Worm (Caenorhabditis elegans) whole organism, young adult: ENCODE data around the gene F08F8.11.

ENCODE experiments used
- B0261.1 ChIP-seq: sonication (generic microtip); optimal IDR thresholded peaks from 2 replicates; lab custom pipeline; 2016; ENCODE audit warnings: mild to moderate bottlenecking, missing genetic modification characterization, moderate library complexity, missing compliant biosample characterization
- C06A6.2 ChIP-seq: fragments of 200-800 bp; sonication (Bioruptor generic); conservative IDR thresholded peaks from 2 replicates; pipeline ENCODE4 v1.3.6; 2022; ENCODE audit warnings: missing genetic modification characterization, missing compliant biosample characterization
- F22D6.2 ChIP-seq: sonication (generic microtip); optimal IDR thresholded peaks from 2 replicates; lab custom pipeline; 2016; ENCODE audit warnings: mild to moderate bottlenecking, missing genetic modification characterization, missing compliant biosample characterization
- F23B12.7 ChIP-seq: sonication (generic microtip); optimal IDR thresholded peaks from 2 replicates; lab custom pipeline; 2017; ENCODE audit warnings: missing genetic modification characterization, mild to moderate bottlenecking, missing compliant biosample characterization, antibody characterized with exemption, moderate library complexity; ENCODE audit not compliant: insufficient read depth
- F33H1.4 ChIP-seq: fragments of 200-800 bp; sonication (Bioruptor generic); IDR thresholded peaks from 2 replicates; pipeline ENCODE4 v1.3.6; 2022; ENCODE audit warnings: missing genetic modification reagents, missing genetic modification characterization, missing compliant biosample characterization
- F37B4.10 ChIP-seq: fragments of 200-800 bp; sonication (Bioruptor generic); IDR thresholded peaks from 2 replicates; pipeline ENCODE4 v1.3.6; 2022; ENCODE audit warnings: missing genetic modification characterization, missing compliant biosample characterization
- F55B11.4 ChIP-seq: sonication (generic microtip); optimal IDR thresholded peaks from 2 replicates; lab custom pipeline; 2016; ENCODE audit warnings: missing compliant biosample characterization, missing genetic modification characterization, borderline replicate concordance; ENCODE audit not compliant: insufficient read depth
- K11D2.4 ChIP-seq: fragments of 200-800 bp; sonication (Bioruptor generic); IDR thresholded peaks from 2 replicates; pipeline ENCODE4 v1.3.6; 2022; ENCODE audit warnings: missing genetic modification reagents, missing genetic modification characterization, missing compliant biosample characterization
- Y56A3A.18 ChIP-seq: fragments of 200-800 bp; sonication (Bioruptor generic); IDR thresholded peaks from 2 replicates; pipeline ENCODE4 v1.3.6; 2022; ENCODE audit warnings: missing genetic modification reagents, missing genetic modification characterization, missing compliant biosample characterization
- ZK185.1 ChIP-seq: sonication (generic microtip); optimal IDR thresholded peaks from 2 replicates; lab custom pipeline; 2016; ENCODE audit warnings: mild to moderate bottlenecking, missing genetic modification characterization, missing compliant biosample characterization; ENCODE audit not compliant: poor library complexity, severe bottlenecking
- athp-1 ChIP-seq: sonication (generic microtip); optimal IDR thresholded peaks from 2 replicates; lab custom pipeline; 2017; ENCODE audit warnings: mild to moderate bottlenecking, missing genetic modification characterization, missing compliant biosample characterization
- attf-5 ChIP-seq: fragments of 200-800 bp; sonication (Bioruptor generic); optimal IDR thresholded peaks from 2 replicates; lab custom pipeline; 2018; ENCODE audit warnings: mild to moderate bottlenecking, missing genetic modification characterization, missing compliant biosample characterization
- ceh-58 ChIP-seq: fragments of 200-800 bp; sonication (Bioruptor generic); IDR thresholded peaks from 2 replicates; pipeline ENCODE4 v1.3.6; 2022; ENCODE audit warnings: missing genetic modification characterization, missing compliant biosample characterization
- chd-7 ChIP-seq: sonication (generic microtip); optimal IDR thresholded peaks from 2 replicates; lab custom pipeline; 2016; ENCODE audit warnings: mild to moderate bottlenecking, missing genetic modification characterization, moderate library complexity, missing compliant biosample characterization
- die-1 ChIP-seq: sonication (generic microtip); optimal IDR thresholded peaks from 2 replicates; lab custom pipeline; 2016; ENCODE audit warnings: missing genotype, mild to moderate bottlenecking, missing genetic modification characterization, missing compliant biosample characterization
- egl-18 ChIP-seq: fragments of 200-800 bp; sonication (Bioruptor generic); IDR thresholded peaks from 2 replicates; pipeline ENCODE4 v1.3.6; 2022; ENCODE audit warnings: missing genetic modification reagents, missing genetic modification characterization, missing compliant biosample characterization
- egrh-3 ChIP-seq: fragments of 200-800 bp; sonication (Bioruptor generic); IDR thresholded peaks from 2 replicates; pipeline ENCODE4 v1.3.6; 2022; ENCODE audit warnings: missing genetic modification reagents, missing genetic modification characterization, missing compliant biosample characterization
- ekl-4 ChIP-seq: fragments of 200-800 bp; sonication (Bioruptor generic); IDR thresholded peaks from 2 replicates; pipeline ENCODE4 v1.3.6; 2022; ENCODE audit warnings: missing genetic modification reagents, missing genetic modification characterization, missing compliant biosample characterization
- ets-4 ChIP-seq: fragments of 200-800 bp; sonication (Bioruptor generic); optimal IDR thresholded peaks from 2 replicates; lab custom pipeline; 2018; ENCODE audit warnings: mild to moderate bottlenecking, missing genetic modification characterization, missing compliant biosample characterization
- fkh-3 ChIP-seq: sonication (generic microtip); optimal IDR thresholded peaks from 2 replicates; lab custom pipeline; 2016; ENCODE audit warnings: mild to moderate bottlenecking, missing genetic modification characterization, missing compliant biosample characterization
- gei-17 ChIP-seq: fragments of 200-800 bp; sonication (Bioruptor generic); optimal IDR thresholded peaks from 2 replicates; lab custom pipeline; 2018; ENCODE audit warnings: mild to moderate bottlenecking, missing genetic modification characterization, missing compliant biosample characterization
- hlh-12 ChIP-seq: sonication (generic microtip); optimal IDR thresholded peaks from 2 replicates; lab custom pipeline; 2016; ENCODE audit warnings: missing genetic modification characterization, missing compliant biosample characterization
- hmg-1.2 ChIP-seq: fragments of 200-800 bp; sonication (Bioruptor generic); IDR thresholded peaks from 2 replicates; pipeline ENCODE4 v1.3.6; 2022; ENCODE audit warnings: missing genetic modification reagents, missing genetic modification characterization, missing compliant biosample characterization
- let-607 ChIP-seq, 2 experiments: fragments of 200-800 bp in 1 of 2; sonication (Bioruptor generic) in 1 of 2; sonication (generic microtip) in 1 of 2; optimal IDR thresholded peaks; 2 replicates each; lab custom pipeline; 2016 to 2018; ENCODE audit warnings: mild to moderate bottlenecking in 2 of 2, missing compliant biosample characterization in 2 of 2, missing genetic modification characterization in 2 of 2, moderate library complexity in 2 of 2, missing genotype in 1 of 2
- lin-35 ChIP-seq, 3 experiments: fragments of 150-350 bp in 2 of 3; sonication (generic microtip) in 1 of 3; optimal IDR thresholded peaks; 2 replicates each; lab custom pipeline; 2014 to 2018; ENCODE audit warnings: missing biosample characterization in 3 of 3, missing genetic modification characterization in 3 of 3, missing genetic modification reagents in 3 of 3
- lin-40 ChIP-seq: sonication (generic microtip); optimal IDR thresholded peaks from 2 replicates; lab custom pipeline; 2016; ENCODE audit warnings: missing genetic modification characterization, mild to moderate bottlenecking, missing compliant biosample characterization, missing genotype, missing genetic modification reagents
- lin-54 ChIP-seq: fragments of 200-800 bp; sonication (Bioruptor generic); optimal IDR thresholded peaks from 2 replicates; lab custom pipeline; 2018; ENCODE audit warnings: mild to moderate bottlenecking, missing genetic modification characterization, missing compliant biosample characterization
- lsl-1 ChIP-seq: fragments of 200-800 bp; sonication (Bioruptor generic); optimal IDR thresholded peaks from 2 replicates; lab custom pipeline; 2018; ENCODE audit warnings: mild to moderate bottlenecking, missing genetic modification characterization, moderate library complexity, missing compliant biosample characterization
- madf-3 ChIP-seq: fragments of 200-800 bp; sonication (Bioruptor generic); IDR thresholded peaks from 2 replicates; pipeline ENCODE4 v1.3.6; 2022; ENCODE audit warnings: missing genetic modification reagents, missing genetic modification characterization, missing compliant biosample characterization
- madf-6 ChIP-seq: fragments of 200-800 bp; sonication (Bioruptor generic); IDR thresholded peaks from 2 replicates; pipeline ENCODE4 v1.3.6; 2022; ENCODE audit warnings: missing genetic modification reagents, missing genetic modification characterization, missing compliant biosample characterization
- madf-8 ChIP-seq: fragments of 200-800 bp; sonication (Bioruptor generic); conservative IDR thresholded peaks from 2 replicates; pipeline ENCODE4 v1.3.6; 2022; ENCODE audit warnings: missing genetic modification reagents, missing genetic modification characterization, missing compliant biosample characterization
- nfya-2 ChIP-seq: fragments of 200-800 bp; sonication (Bioruptor generic); IDR thresholded peaks from 2 replicates; pipeline ENCODE4 v1.3.6; 2022; ENCODE audit warnings: missing genetic modification reagents, missing genetic modification characterization, missing compliant biosample characterization
- nhr-80 ChIP-seq: sonication (generic microtip); optimal IDR thresholded peaks from 2 replicates; lab custom pipeline; 2016; ENCODE audit warnings: missing genetic modification characterization, missing compliant biosample characterization
- pha-4 ChIP-seq: fragments of 150-350 bp; sonication (generic microtip); optimal IDR thresholded peaks from 2 replicates; lab custom pipeline; 2014; ENCODE audit warnings: missing biosample characterization, missing genetic modification reagents, missing genetic modification characterization
- rec-8 ChIP-seq, 2 experiments: sonication (generic microtip); optimal IDR thresholded peaks; 2 replicates each; lab custom pipeline; 2016; ENCODE audit warnings: mild to moderate bottlenecking in 2 of 2, missing genetic modification characterization in 2 of 2, missing genetic modification reagents in 2 of 2, missing genotype in 2 of 2, missing biosample characterization in 1 of 2, missing compliant biosample characterization in 1 of 2, moderate library complexity in 1 of 2
- rpc-1 ChIP-seq, 2 experiments: fragments of 150-350 bp in 1 of 2; sonication (generic microtip) in 1 of 2; optimal IDR thresholded peaks; 2 replicates each; lab custom pipeline; 2014 to 2018; ENCODE audit warnings: missing biosample characterization in 1 of 2, missing genetic modification characterization in 1 of 2, missing genetic modification reagents in 1 of 2, missing genotype in 1 of 2
- tbp1 ChIP-seq: fragments of 200-800 bp; sonication (Bioruptor generic); optimal IDR thresholded peaks from 2 replicates; lab custom pipeline; 2018; ENCODE audit warnings: mild to moderate bottlenecking, missing genetic modification characterization, missing compliant biosample characterization
- tbx-9 ChIP-seq: sonication (generic microtip); optimal IDR thresholded peaks from 2 replicates; lab custom pipeline; 2016; ENCODE audit warnings: borderline replicate concordance, missing genetic modification characterization, inconsistent platforms, missing compliant biosample characterization
- xnd-1 ChIP-seq: sonication (generic microtip); optimal IDR thresholded peaks from 2 replicates; lab custom pipeline; 2016; ENCODE audit warnings: missing genotype, missing genetic modification reagents, missing genetic modification characterization, missing compliant biosample characterization
- zfh-2 ChIP-seq: fragments of 200-800 bp; sonication (Bioruptor generic); conservative IDR thresholded peaks from 2 replicates; pipeline ENCODE4 v1.3.6; 2022; ENCODE audit warnings: missing genetic modification reagents, missing genetic modification characterization, missing compliant biosample characterization
- ztf-25 ChIP-seq: fragments of 200-800 bp; sonication (Bioruptor generic); IDR thresholded peaks from 2 replicates; pipeline ENCODE4 v1.3.6; 2022; ENCODE audit warnings: missing genetic modification reagents, missing genetic modification characterization, missing compliant biosample characterization
- ztf-26 ChIP-seq: sonication (generic microtip); optimal IDR thresholded peaks from 2 replicates; lab custom pipeline; 2017; ENCODE audit warnings: missing genetic modification characterization, missing compliant biosample characterization

The F08F8.11 gene

DNA sequence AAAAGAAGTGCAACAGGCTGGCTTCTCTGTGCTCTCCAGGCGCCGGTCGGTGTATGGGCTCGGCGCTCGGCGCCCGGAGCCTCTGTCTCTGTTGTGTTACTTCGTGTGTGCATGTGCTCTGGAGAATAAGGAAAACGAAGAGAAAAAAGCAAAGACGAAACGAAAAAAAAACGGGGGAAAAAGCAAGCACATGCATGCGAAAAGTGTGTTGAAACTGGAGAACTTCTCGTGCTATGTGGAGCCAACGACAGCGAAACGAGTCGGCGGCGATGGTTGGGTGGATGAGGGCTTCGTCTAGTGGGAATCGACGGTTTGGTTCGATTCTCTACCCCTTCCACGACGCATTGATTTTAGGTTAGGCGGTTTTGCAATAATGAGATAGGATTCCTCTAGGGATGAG is 21.7 kb downstream of the F08F8.11 start (continued):
- TF ChIP-seq F22D6.2 (peak; percentile 44), ets-4 (peak; percentile 13), egrh-3 (GFP tag; lab: Robert Waterston, UW) (peak; percentile 8; the same call in 1 of the 2 replicates), B0261.1 (tag; lab: Kevin White, UChicago) (peak; percentile 67), lin-40 (peak; percentile 64), F37B4.10 (GFP tag; lab: Robert Waterston, UW) (no peak), let-607 (tag; optimal IDR thresholded peaks at IDR 0.05; lab: Kevin White, UChicago) (peak in 1 of 2 experiments; percentile 3), madf-3 (no peak), madf-6 (GFP tag; lab: Robert Waterston, UW) (0 out of 2 replicates have a peak, but pooled peaks have one; percentile 14), F55B11.4 (tag; lab: Kevin White, UChicago) (no peak), zfh-2 (GFP tag; lab: Robert Waterston, UW) (peak; percentile 95), ekl-4 (GFP tag; lab: Robert Waterston, UW) (peak; percentile 33; the same call in 1 of the 2 replicates), F23B12.7 (peak; percentile 8), chd-7 (tag; lab: Kevin White, UChicago) (peak; percentile 8), gei-17 (GFP tag; lab: Kevin White, UChicago) (peak; percentile 16), rpc-1 (optimal IDR thresholded peaks at IDR 0.05; lab: Kevin White, UChicago) (peak; percentile 58), rpc-1 (tag; optimal IDR thresholded peaks at IDR 0.05; lab: Kevin White, UChicago) (peak; percentile 53), F33H1.4 (GFP tag; lab: Robert Waterston, UW) (0 out of 2 replicates have a peak, but pooled peaks have one; percentile 10), nhr-80 (tag; lab: Kevin White, UChicago) (peak; percentile 77), lin-54 (GFP tag; lab: Kevin White, UChicago) (peak; percentile 6), attf-5 (GFP tag; lab: Kevin White, UChicago) (peak; percentile 48), C06A6.2 (GFP tag; lab: Robert Waterston, UW) (no peak; the same call in 1 of the 2 replicates), tbp1 (peak; percentile 100), egl-18 (GFP tag; lab: Robert Waterston, UW) (no peak), lin-35 (GFP tag; optimal IDR thresholded peaks at IDR 0.05; lab: Kevin White, UChicago) (peak in 1 of 3 experiments; percentile 51), lsl-1 (GFP tag; lab: Kevin White, UChicago) (no peak), hmg-1.2 (GFP tag; lab: Robert Waterston, UW) (peak; percentile 59), Y56A3A.18 (peak; percentile 68; the same call in 1 of the 2 replicates), tbx-9 (tag; lab: Kevin White, UChicago) (no peak), pha-4 (tag; lab: Kevin White, UChicago) (no peak), die-1 (peak; percentile 35), athp-1 (no peak), fkh-3 (tag; lab: Kevin White, UChicago) (peak; percentile 18)

DNA sequence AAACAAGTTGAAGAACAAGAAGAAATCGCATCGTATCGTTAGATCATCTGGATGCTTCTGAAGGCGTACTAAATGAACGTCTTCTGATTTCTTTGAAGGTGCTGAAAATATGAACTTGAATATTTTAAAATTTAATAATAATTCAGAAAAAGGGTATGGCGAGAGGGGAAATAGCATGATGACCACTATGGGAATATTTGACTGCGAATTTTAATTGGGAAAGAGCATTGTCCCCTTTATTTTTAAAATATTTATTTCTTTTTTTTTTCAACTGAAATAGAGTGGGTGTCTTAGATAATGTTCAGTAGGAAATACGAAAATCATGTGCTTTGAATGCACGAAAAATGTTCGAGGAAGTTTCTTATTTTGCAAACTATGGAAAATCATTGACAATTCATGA is 29.7 kb downstream of the F08F8.11 start, which contains the start of gene lgc-50:
Gene lgc-50, minus strand, starts transcription at position 101 of the 400 bp plus-strand sequence.
- TF ChIP-seq nfya-2 (GFP tag; lab: Robert Waterston, UW) (no peak), ceh-58 (GFP tag; lab: Robert Waterston, UW) (no peak), K11D2.4 (GFP tag; lab: Robert Waterston, UW) (no peak), madf-8 (GFP tag; lab: Robert Waterston, UW) (no peak), hlh-12 (tag; lab: Kevin White, UChicago) (no peak), pha-4 (tag; lab: Kevin White, UChicago) (no peak), ZK185.1 (tag; lab: Kevin White, UChicago) (no peak), ztf-25 (GFP tag; lab: Robert Waterston, UW) (no peak), rec-8 (tag; optimal IDR thresholded peaks at IDR 0.05; lab: Kevin White, UChicago) (no peak), chd-7 (tag; lab: Kevin White, UChicago) (no peak), xnd-1 (tag; lab: Kevin White, UChicago) (no peak), tbx-9 (tag; lab: Kevin White, UChicago) (no peak), ztf-26 (no peak)
